Worm (Caenorhabditis elegans): ENCODE data around the gene C34C6.10.
A peak's percentile ranks its signal among the peaks of the same experiment; 100 is the strongest.

Gene C34C6.10

DNA sequence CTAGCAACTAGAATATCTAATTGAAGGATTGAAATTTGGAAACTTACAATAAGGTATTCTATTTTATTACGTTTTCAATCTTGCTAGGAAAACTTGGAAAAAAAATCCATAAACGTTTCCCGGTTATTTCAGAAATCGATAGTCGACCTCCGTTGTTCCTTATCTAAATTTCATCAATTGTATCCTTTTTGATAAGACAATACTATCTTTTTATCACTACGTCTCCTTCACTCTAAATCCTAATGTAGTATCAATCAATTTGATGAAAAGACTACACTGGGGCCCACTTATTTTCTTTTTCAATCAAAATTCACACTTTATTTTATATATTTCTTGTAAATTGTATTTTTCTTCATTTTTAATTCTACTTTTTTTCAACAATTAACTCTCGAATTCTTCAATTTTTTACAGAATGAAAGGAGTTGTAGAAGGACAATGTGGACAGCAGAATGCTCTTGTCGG, 8.8 kb upstream of the C34C6.10 start, which contains the start of gene prx-5:
prx-5 (plus strand) TSS at position 412 of the 462 bp plus-strand sequence.
- peak; percentile 51 for TF ChIP-seq fos-1 (tag; optimal IDR thresholded peaks at IDR 0.05)
- TF ChIP-seq unc-39 (tag; optimal IDR thresholded peaks at IDR 0.05) = no peak

DNA sequence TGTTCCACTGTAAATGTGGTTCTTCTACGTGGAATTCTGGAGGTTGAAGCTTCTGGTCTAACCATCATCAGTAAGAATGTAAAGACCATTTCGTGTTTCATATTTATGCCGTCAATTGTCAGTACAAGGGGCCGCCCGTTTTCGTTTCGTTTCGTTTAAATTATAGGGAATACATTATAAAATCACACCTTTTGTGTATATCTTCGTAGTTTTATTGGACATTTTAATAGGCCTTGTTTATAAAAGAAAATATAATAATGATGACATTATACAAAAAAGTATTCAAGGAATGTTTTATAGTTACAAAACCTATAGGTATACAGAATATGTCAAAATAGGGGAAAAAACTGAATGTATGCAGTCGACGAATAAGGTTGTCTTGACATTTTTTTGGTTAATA, 8.0 kb upstream of the C34C6.10 start, which contains the start of gene ceh-7:
ceh-7 (minus strand) TSS at position 101 of the 400 bp plus-strand sequence.
- TF ChIP-seq alr-1 (tag; optimal IDR thresholded peaks at IDR 0.05) (no peak), mbf-1 (tag; optimal IDR thresholded peaks at IDR 0.05) (no peak), peb-1 (tag; optimal IDR thresholded peaks at IDR 0.05) (no peak), ZK546.5 (tag; optimal IDR thresholded peaks at IDR 0.05) (no peak)

DNA sequence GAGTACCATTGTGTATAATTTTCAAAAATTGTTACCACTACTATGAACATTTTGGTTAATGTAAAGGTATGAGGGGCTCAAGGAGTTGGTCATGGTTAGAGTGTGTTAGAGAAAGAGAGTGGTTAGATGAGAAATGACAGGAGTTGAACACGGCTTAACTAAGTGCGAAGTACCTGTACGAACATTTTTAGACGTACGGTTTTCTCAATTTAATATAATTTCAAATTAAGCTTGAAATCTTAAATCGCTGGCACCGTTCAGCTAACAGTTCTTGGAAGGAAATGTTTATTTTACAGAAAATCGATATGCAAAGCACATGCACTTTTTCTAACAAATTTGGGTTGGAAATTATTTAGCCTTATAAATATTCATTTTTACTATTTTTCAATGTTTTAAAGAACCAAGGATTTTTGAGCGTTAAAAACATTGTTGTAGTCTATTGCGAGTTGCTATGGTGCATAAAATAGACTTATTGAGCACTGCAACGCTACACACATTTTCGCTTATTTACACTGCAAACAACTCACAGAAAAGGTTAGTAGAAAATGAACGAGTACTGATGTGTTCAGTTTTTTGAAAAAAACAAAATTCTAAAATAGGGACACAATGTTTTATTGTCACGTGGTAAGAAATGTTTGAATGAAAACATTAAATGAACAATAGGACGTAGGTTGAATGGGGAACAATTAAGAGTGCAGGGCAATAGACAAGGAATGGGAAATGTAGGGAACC, 6.1 kb upstream of the C34C6.10 start, which contains the start of gene sphk-1:
sphk-1 (minus strand) TSS at position 51 of the 732 bp plus-strand sequence.
- TF ChIP-seq nhr-129 (tag; optimal IDR thresholded peaks at IDR 0.05) (no peak), nhr-25 (tag; optimal IDR thresholded peaks at IDR 0.05) (no peak), R02D3.7 (tag; optimal IDR thresholded peaks at IDR 0.05) (no peak), sma-3 (GFP tag; optimal IDR thresholded peaks at IDR 0.05) (no peak)

DNA sequence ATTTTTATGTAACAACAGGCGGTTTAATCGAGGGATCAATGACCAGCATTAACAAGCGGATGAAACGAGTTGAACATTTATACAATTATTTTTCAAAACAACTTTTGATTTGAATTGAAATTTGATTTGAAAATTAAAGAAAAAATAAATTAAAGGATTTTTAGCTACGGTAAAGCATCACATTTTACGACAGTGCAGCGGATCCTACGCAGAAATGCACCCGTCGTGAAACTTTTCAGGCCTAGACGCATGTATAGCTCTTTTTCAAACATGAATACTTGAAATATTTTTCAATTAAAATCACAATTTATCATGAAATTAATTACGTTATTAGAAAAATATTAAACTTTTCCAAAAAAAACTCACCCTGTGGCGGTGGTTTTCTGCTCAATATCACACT, 5.4 kb upstream of the C34C6.10 start:
- no peak for TF ChIP-seq alr-1 (tag; optimal IDR thresholded peaks at IDR 0.05)
- no peak for TF ChIP-seq unc-55 (GFP tag; optimal IDR thresholded peaks at IDR 0.05)
- TF ChIP-seq lsy-2 (tag; optimal IDR thresholded peaks at IDR 0.05) = peak in 1 of 2 experiments; percentile 86

DNA sequence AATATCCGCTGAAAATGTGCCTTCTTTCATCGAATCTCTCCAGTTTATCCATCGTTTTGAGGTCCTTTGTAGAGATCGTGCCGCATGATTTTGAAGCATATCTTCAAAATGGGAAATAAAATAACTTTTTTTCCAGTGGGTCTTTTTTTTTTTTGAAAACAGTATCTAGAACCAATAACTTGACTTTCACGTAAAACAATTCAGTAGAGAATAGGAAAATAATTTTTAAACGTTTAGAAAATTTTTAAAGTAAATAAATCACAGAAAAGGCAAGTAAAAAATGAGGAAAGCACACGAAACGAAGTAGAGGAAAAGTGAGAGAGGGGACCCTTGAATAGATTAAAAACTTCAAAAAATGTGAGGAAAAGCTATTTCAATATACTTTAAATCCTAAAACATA, 3.1 kb upstream of the C34C6.10 start, which contains the start of gene chdh-1:
chdh-1 (minus strand) TSS at position 101 of the 400 bp plus-strand sequence.
- TF ChIP-seq R02D3.7 (tag; optimal IDR thresholded peaks at IDR 0.05) = no peak
- no peak for TF ChIP-seq mab-5 (tag; optimal IDR thresholded peaks at IDR 0.05)
- TF ChIP-seq nhr-23 (tag; optimal IDR thresholded peaks at IDR 0.05) = no peak
- no peak for TF ChIP-seq mdl-1 (tag; optimal IDR thresholded peaks at IDR 0.05)
- TF ChIP-seq nhr-129 (tag; optimal IDR thresholded peaks at IDR 0.05) = no peak

DNA sequence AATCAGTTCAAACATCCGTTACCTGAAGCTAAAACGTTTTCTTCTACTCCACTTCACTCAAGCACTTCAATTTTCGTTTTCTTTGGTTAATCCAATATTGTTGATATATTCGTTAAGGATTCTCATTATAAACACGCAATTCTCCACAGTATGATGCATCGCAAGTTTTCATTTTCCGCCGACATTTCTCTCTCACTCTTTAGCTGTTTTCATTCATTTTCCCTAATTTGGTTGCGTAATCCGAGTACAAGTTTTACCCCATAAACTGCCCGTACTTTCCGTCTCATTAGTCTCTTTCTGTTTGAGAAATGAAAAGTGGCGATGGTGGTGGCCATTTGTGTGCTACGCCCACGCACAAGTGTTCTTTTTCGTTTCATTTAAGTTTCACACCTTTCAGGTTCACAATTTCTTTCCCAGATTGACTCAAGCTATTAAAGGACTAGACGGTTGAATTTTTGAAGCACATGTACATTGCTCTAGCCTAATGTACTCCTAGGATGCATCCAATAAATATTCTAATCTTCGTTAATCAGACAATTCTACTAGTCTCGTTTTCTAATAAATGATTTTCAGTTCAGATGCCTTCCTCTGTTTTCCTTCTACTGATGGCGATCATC, 4.2 kb downstream of the C34C6.10 start, which contains the start of gene C34C6.3:
C34C6.3 (plus strand) TSS at position 567 of the 617 bp plus-strand sequence.
- no peak for TF ChIP-seq gmeb-1 (tag; optimal IDR thresholded peaks at IDR 0.05)
- TF ChIP-seq lin-13 (GFP tag; optimal IDR thresholded peaks at IDR 0.05) = no peak
- no peak for TF ChIP-seq skn-1 (tag; optimal IDR thresholded peaks at IDR 0.05)
- no peak for TF ChIP-seq nhr-11 (tag; optimal IDR thresholded peaks at IDR 0.05)
- no peak for TF ChIP-seq blmp-1 (tag; optimal IDR thresholded peaks at IDR 0.05; ENCODE audit: insufficient read depth)
- TF ChIP-seq unc-62 (GFP tag; optimal IDR thresholded peaks at IDR 0.05) = no peak
- TF ChIP-seq nhr-6 (tag; optimal IDR thresholded peaks at IDR 0.05) = no peak
- no peak for TF ChIP-seq unc-55 (GFP tag; optimal IDR thresholded peaks at IDR 0.05)
- no peak for TF ChIP-seq nhr-21 (tag; optimal IDR thresholded peaks at IDR 0.05)
- TF ChIP-seq mdl-1 (tag; optimal IDR thresholded peaks at IDR 0.05) = no peak
- no peak for TF ChIP-seq nhr-23 (tag; optimal IDR thresholded peaks at IDR 0.05)
- no peak for TF ChIP-seq crh-2 (tag; optimal IDR thresholded peaks at IDR 0.05)
- TF ChIP-seq nhr-12 (tag; optimal IDR thresholded peaks at IDR 0.05) = no peak
- no peak for TF ChIP-seq mab-5 (tag; optimal IDR thresholded peaks at IDR 0.05)
- no peak for TF ChIP-seq ztf-11 (tag; optimal IDR thresholded peaks at IDR 0.05)
- TF ChIP-seq lin-11 (tag; optimal IDR thresholded peaks at IDR 0.05) = no peak
- no peak for TF ChIP-seq R02D3.7 (tag; optimal IDR thresholded peaks at IDR 0.05)
- TF ChIP-seq nhr-237 (tag; optimal IDR thresholded peaks at IDR 0.05) = no peak
- TF ChIP-seq C34F6.9 (tag; optimal IDR thresholded peaks at IDR 0.05) = no peak
